Fruit fly (Drosophila melanogaster) whole organism, embryonic: ENCODE data around the gene CG15356.
A peak's percentile ranks its signal among the peaks of the same experiment; 100 is the strongest.

Source experiments
- CG10274 ChIP-seq: fragments of 200-800 bp; sonication (Bioruptor generic); optimal IDR thresholded peaks from 3 replicates; lab custom pipeline; 2017; ENCODE audit warnings: missing biosample characterization, mild to moderate bottlenecking, missing genetic modification characterization
- CG10462 ChIP-seq: fragments of 200-800 bp; sonication (Bioruptor generic); optimal IDR thresholded peaks from 2 replicates; lab custom pipeline; 2016; ENCODE audit warnings: missing biosample characterization, missing genetic modification characterization
- CG12155 ChIP-seq: fragments of 200-800 bp; sonication (Bioruptor generic); optimal IDR thresholded peaks from 3 replicates; lab custom pipeline; 2016; ENCODE audit warnings: missing biosample characterization, missing genetic modification characterization
- CG12219 ChIP-seq: fragments of 200-800 bp; sonication (Bioruptor generic); optimal IDR thresholded peaks from 3 replicates; lab custom pipeline; 2018; ENCODE audit warnings: missing biosample characterization, mild to moderate bottlenecking, missing genetic modification characterization
- CG12659 ChIP-seq: fragments of 200-800 bp; sonication (Bioruptor generic); optimal IDR thresholded peaks from 3 replicates; lab custom pipeline; 2017; ENCODE audit warnings: mild to moderate bottlenecking, missing biosample characterization, missing genetic modification reagents, missing genetic modification characterization
- CG13775 ChIP-seq: fragments of 200-800 bp; sonication (Bioruptor generic); optimal IDR thresholded peaks from 3 replicates; lab custom pipeline; 2017; ENCODE audit warnings: missing biosample characterization, mild to moderate bottlenecking, missing genetic modification characterization
- CG16863 ChIP-seq: fragments of 200-800 bp; sonication (Bioruptor generic); optimal IDR thresholded peaks from 3 replicates; lab custom pipeline; 2016; ENCODE audit warnings: missing biosample characterization, missing genetic modification characterization
- CG1792 ChIP-seq: fragments of 200-800 bp; sonication (Bioruptor generic); optimal IDR thresholded peaks from 2 replicates; lab custom pipeline; 2016; ENCODE audit warnings: missing biosample characterization, missing genetic modification characterization
- CG18011 ChIP-seq: fragments of 200-800 bp; sonication (Bioruptor generic); optimal IDR thresholded peaks from 2 replicates; lab custom pipeline; 2017; ENCODE audit warnings: missing biosample characterization, missing genetic modification characterization, mild to moderate bottlenecking, moderate library complexity, missing genotype
- CG2120 ChIP-seq: fragments of 200-800 bp; sonication (Bioruptor generic); optimal IDR thresholded peaks from 3 replicates; lab custom pipeline; 2016; ENCODE audit warnings: missing biosample characterization, missing genetic modification characterization
- CG3407 ChIP-seq: fragments of 200-800 bp; sonication (Bioruptor generic); optimal IDR thresholded peaks from 2 replicates; lab custom pipeline; 2018; ENCODE audit warnings: missing biosample characterization, mild to moderate bottlenecking, missing genetic modification characterization
- CG4820 ChIP-seq: fragments of 200-800 bp; sonication (Bioruptor generic); optimal IDR thresholded peaks from 3 replicates; lab custom pipeline; 2016; ENCODE audit warnings: missing biosample characterization, missing genetic modification characterization
- CG7987 ChIP-seq: fragments of 200-800 bp; sonication (Bioruptor generic); optimal IDR thresholded peaks from 2 replicates; lab custom pipeline; 2018; ENCODE audit warnings: missing biosample characterization, mild to moderate bottlenecking, missing genetic modification characterization, moderate library complexity
- CG8944 ChIP-seq: fragments of 200-800 bp; sonication (Bioruptor generic); optimal IDR thresholded peaks from 3 replicates; lab custom pipeline; 2016; ENCODE audit warnings: missing biosample characterization, missing genetic modification characterization
- CG9609 ChIP-seq: fragments of 200-800 bp; sonication (Bioruptor generic); optimal IDR thresholded peaks from 3 replicates; lab custom pipeline; 2016; ENCODE audit warnings: missing biosample characterization, missing genetic modification characterization
- D19B ChIP-seq: fragments of 200-800 bp; sonication (Bioruptor generic); optimal IDR thresholded peaks from 2 replicates; lab custom pipeline; 2017; ENCODE audit warnings: missing biosample characterization, mild to moderate bottlenecking, missing genetic modification characterization
- Drgx ChIP-seq: fragments of 200-800 bp; sonication (Bioruptor generic); IDR thresholded peaks from 2 replicates; pipeline ENCODE4 v1.3.6; 2022; ENCODE audit warnings: missing biosample characterization, missing genetic modification characterization
- E2f2 ChIP-seq: fragments of 200-800 bp; sonication (Bioruptor generic); IDR thresholded peaks from 2 replicates; pipeline ENCODE4 v1.3.6; 2022; ENCODE audit warnings: missing biosample characterization, missing genetic modification characterization
- Hand ChIP-seq: fragments of 200-800 bp; sonication (Bioruptor generic); optimal IDR thresholded peaks from 2 replicates; lab custom pipeline; 2017; ENCODE audit warnings: mild to moderate bottlenecking, missing biosample characterization, missing genetic modification reagents, missing genetic modification characterization
- Myb ChIP-seq: fragments of 200-800 bp; sonication (Bioruptor generic); optimal IDR thresholded peaks from 2 replicates; lab custom pipeline; 2016; ENCODE audit warnings: missing biosample characterization, missing genetic modification characterization
- Side ChIP-seq: fragments of 200-800 bp; sonication (Bioruptor generic); optimal IDR thresholded peaks from 2 replicates; lab custom pipeline; 2016; ENCODE audit warnings: missing biosample characterization, missing genetic modification characterization
- Sox100B ChIP-seq: fragments of 200-800 bp; sonication (Bioruptor generic); optimal IDR thresholded peaks from 3 replicates; lab custom pipeline; 2018; ENCODE audit warnings: missing biosample characterization, mild to moderate bottlenecking, missing genetic modification characterization
- Spps ChIP-seq: fragments of 200-800 bp; sonication (Bioruptor generic); optimal IDR thresholded peaks from 2 replicates; lab custom pipeline; 2018; ENCODE audit warnings: missing biosample characterization, mild to moderate bottlenecking, missing genetic modification characterization
- Ssrp ChIP-seq: fragments of 200-800 bp; sonication (Bioruptor generic); optimal IDR thresholded peaks from 2 replicates; lab custom pipeline; 2018; ENCODE audit warnings: missing biosample characterization, mild to moderate bottlenecking, missing genetic modification characterization, moderate library complexity
- Taf1 ChIP-seq: fragments of 200-800 bp; sonication (Bioruptor generic); IDR thresholded peaks from 2 replicates; pipeline ENCODE4 v1.3.6; 2022; ENCODE audit warnings: missing biosample characterization, missing genetic modification characterization
- al ChIP-seq: fragments of 200-800 bp; sonication (Bioruptor generic); IDR thresholded peaks from 2 replicates; pipeline ENCODE4 v1.3.6; 2022; ENCODE audit warnings: missing biosample characterization, missing genetic modification characterization
- bab2 ChIP-seq: fragments of 200-800 bp; sonication (Bioruptor generic); optimal IDR thresholded peaks from 2 replicates; lab custom pipeline; 2016; ENCODE audit warnings: missing biosample characterization, missing genetic modification characterization
- chm ChIP-seq: fragments of 200-800 bp; sonication (Bioruptor generic); IDR thresholded peaks from 2 replicates; pipeline ENCODE4 v1.3.6; 2022; ENCODE audit warnings: missing biosample characterization, missing genetic modification characterization
- da ChIP-seq: fragments of 200-800 bp; sonication (Bioruptor generic); optimal IDR thresholded peaks from 2 replicates; lab custom pipeline; 2016; ENCODE audit warnings: missing biosample characterization, missing genetic modification characterization
- dan ChIP-seq: fragments of 200-800 bp; sonication (Bioruptor generic); IDR thresholded peaks from 2 replicates; pipeline ENCODE4 v1.3.6; 2022; ENCODE audit warnings: missing biosample characterization, missing genetic modification characterization
- disco-r ChIP-seq: fragments of 200-800 bp; sonication (Bioruptor generic); optimal IDR thresholded peaks from 2 replicates; lab custom pipeline; 2016; ENCODE audit warnings: missing biosample characterization, missing genetic modification characterization
- dpn ChIP-seq, 2 experiments: fragments of 200-800 bp; sonication (Bioruptor generic); optimal IDR thresholded peaks; 3 replicates each; lab custom pipeline; 2016; ENCODE audit warnings: missing biosample characterization in 2 of 2, missing genetic modification characterization in 2 of 2
- ems ChIP-seq: fragments of 200-800 bp; sonication (Bioruptor generic); optimal IDR thresholded peaks from 3 replicates; lab custom pipeline; 2016; ENCODE audit warnings: missing biosample characterization, missing genetic modification characterization
- esg ChIP-seq: fragments of 200-800 bp; sonication (Bioruptor generic); conservative IDR thresholded peaks from 2 replicates; pipeline ENCODE4 v1.3.6; 2022; ENCODE audit warnings: missing biosample characterization, missing genetic modification characterization
- fd96Cb ChIP-seq: fragments of 200-800 bp; sonication (Bioruptor generic); optimal IDR thresholded peaks from 2 replicates; lab custom pipeline; 2018; ENCODE audit warnings: missing biosample characterization, mild to moderate bottlenecking, missing genetic modification characterization, moderate library complexity
- gcm ChIP-seq: fragments of 200-800 bp; sonication (Bioruptor generic); optimal IDR thresholded peaks from 2 replicates; lab custom pipeline; 2019; ENCODE audit warnings: missing biosample characterization, mild to moderate bottlenecking, missing genetic modification characterization, moderate library complexity
- grau ChIP-seq: fragments of 200-800 bp; optimal IDR thresholded peaks from 3 replicates; lab custom pipeline; 2019; ENCODE audit warnings: missing biosample characterization, mild to moderate bottlenecking, missing genetic modification characterization, moderate library complexity
- grn ChIP-seq: fragments of 200-800 bp; sonication (Bioruptor generic); optimal IDR thresholded peaks from 3 replicates; lab custom pipeline; 2017; ENCODE audit warnings: missing biosample characterization, missing genetic modification characterization
- hb ChIP-seq: fragments of 200-800 bp; sonication (Bioruptor generic); IDR thresholded peaks from 3 replicates; pipeline ENCODE4 v1.3.6; 2022; ENCODE audit warnings: missing biosample characterization, missing genetic modification characterization; ENCODE audit not compliant: partially characterized antibody
- lilli ChIP-seq: fragments of 200-800 bp; sonication (Bioruptor generic); optimal IDR thresholded peaks from 3 replicates; lab custom pipeline; 2016; ENCODE audit warnings: missing biosample characterization, missing genetic modification characterization
- mam ChIP-seq: fragments of 200-800 bp; sonication (Bioruptor generic); optimal IDR thresholded peaks from 3 replicates; lab custom pipeline; 2016; ENCODE audit warnings: missing biosample characterization, missing genetic modification characterization
- pb ChIP-seq: fragments of 200-800 bp; sonication (Bioruptor generic); optimal IDR thresholded peaks from 3 replicates; lab custom pipeline; 2016; ENCODE audit warnings: missing biosample characterization, missing genetic modification characterization
- phol ChIP-seq: fragments of 200-800 bp; sonication (Bioruptor generic); optimal IDR thresholded peaks from 3 replicates; lab custom pipeline; 2018; ENCODE audit warnings: missing biosample characterization, mild to moderate bottlenecking, missing genetic modification characterization, moderate library complexity
- scrt ChIP-seq: fragments of 200-800 bp; sonication (Bioruptor generic); optimal IDR thresholded peaks from 2 replicates; lab custom pipeline; 2018; ENCODE audit warnings: missing biosample characterization, mild to moderate bottlenecking, missing genetic modification characterization, moderate library complexity
- sens ChIP-seq: fragments of 200-800 bp; sonication (Bioruptor generic); peaks from one replicate; lab custom pipeline; 2016; ENCODE audit warnings: missing biosample characterization, missing genetic modification characterization
- slbo ChIP-seq: fragments of 200-800 bp; sonication (Bioruptor generic); IDR thresholded peaks from 2 replicates; pipeline ENCODE4 v1.3.6; 2022; ENCODE audit warnings: missing biosample characterization, missing genetic modification characterization
- sr ChIP-seq: fragments of 200-800 bp; sonication (Bioruptor generic); IDR thresholded peaks from 3 replicates; pipeline ENCODE4 v1.3.6; 2022; ENCODE audit warnings: missing biosample characterization, missing genetic modification characterization
- tin ChIP-seq: fragments of 200-800 bp; sonication (Bioruptor generic); optimal IDR thresholded peaks from 3 replicates; lab custom pipeline; 2016; ENCODE audit warnings: missing biosample characterization, missing genetic modification characterization
- wdn ChIP-seq: fragments of 200-800 bp; sonication (Bioruptor generic); IDR thresholded peaks from 2 replicates; pipeline ENCODE4 v1.3.6; 2022; ENCODE audit warnings: missing biosample characterization, missing genetic modification characterization

CG15356 gene

dm6 chr2L:1986343-1987280, 6.1 kb upstream of the CG15356 start (continued):
- TF ChIP-seq phol (tag; lab: Kevin White, UChicago) (peak; percentile 25), grau (tag; lab: Kevin White, UChicago) (peak; percentile 62), fd96Cb (tag; lab: Kevin White, UChicago) (peak; percentile 13), hb (no peak), da (GFP tag; lab: Kevin White, UChicago) (no peak), dan (GFP tag; lab: Robert Waterston, UW) (no peak), E2f2 (peak; percentile 20; the same call in 1 of the 2 replicates), Taf1 (GFP tag; lab: Robert Waterston, UW) (no peak), sr (GFP tag; lab: Robert Waterston, UW) (peak; percentile 28; the same call in 1 of the 3 replicates), CG12155 (GFP tag; lab: Kevin White, UChicago) (peak; percentile 35), tin (GFP tag; lab: Kevin White, UChicago) (peak; percentile 54), CG16863 (GFP tag; lab: Kevin White, UChicago) (peak; percentile 16), CG7987 (peak; percentile 98), CG12219 (GFP tag; lab: Kevin White, UChicago) (peak; percentile 48), grn (GFP tag; lab: Kevin White, UChicago) (peak; percentile 89), Side (GFP tag; lab: Kevin White, UChicago) (peak; percentile 44), Drgx (peak; percentile 38; the same call in 1 of the 2 replicates), CG8944 (no peak), mam (GFP tag; lab: Kevin White, UChicago) (peak; percentile 42), chm (GFP tag; lab: Robert Waterston, UW) (no peak; the same call in 1 of the 2 replicates), CG3407 (no peak), disco-r (no peak), Sox100B (peak; percentile 11), scrt (peak; percentile 42), slbo (GFP tag; lab: Robert Waterston, UW) (peak; percentile 82), CG13775 (GFP tag; lab: Kevin White, UChicago) (peak; percentile 48), dpn (GFP tag; optimal IDR thresholded peaks at IDR 0.05; lab: Kevin White, UChicago) (peak; percentile 26 to 61), CG9609 (GFP tag; lab: Kevin White, UChicago) (peak; percentile 58), CG4820 (GFP tag; lab: Kevin White, UChicago) (no peak), gcm (GFP tag; lab: Kevin White, UChicago) (no peak), CG1792 (peak; percentile 21), Ssrp (tag; lab: Kevin White, UChicago) (peak; percentile 11), D19B (GFP tag; lab: Kevin White, UChicago) (peak; percentile 53), Myb (GFP tag; lab: Kevin White, UChicago) (peak; percentile 48), pb (GFP tag; lab: Kevin White, UChicago) (peak; percentile 36), CG2120 (peak; percentile 79), lilli (peak; percentile 72), ems (GFP tag; lab: Kevin White, UChicago) (peak; percentile 41), esg (GFP tag; lab: Robert Waterston, UW) (peak; percentile 50), wdn (GFP tag; lab: Robert Waterston, UW) (peak; percentile 28; the same call in 1 of the 2 replicates), bab2 (GFP tag; lab: Kevin White, UChicago) (peak; percentile 48), al (GFP tag; lab: Robert Waterston, UW) (peak; percentile 51; the same call in 1 of the 2 replicates), CG18011 (GFP tag; lab: Kevin White, UChicago) (peak; percentile 7), Spps (tag; lab: Kevin White, UChicago) (no peak), CG10274 (peak; percentile 98), CG12659 (GFP tag; lab: Kevin White, UChicago) (peak; percentile 49), sens (GFP tag; lab: Kevin White, UChicago) (peak; percentile 54), CG10462 (GFP tag; lab: Kevin White, UChicago) (no peak), Hand (GFP tag; lab: Kevin White, UChicago) (peak; percentile 42)
